Fruit fly (Drosophila melanogaster): Measurements from ENCODE around the gene alpha4GT1.
A peak's percentile ranks its signal among the peaks of the same experiment; 100 is the strongest.

The alpha4GT1 gene

dm6 chr2L:3029012-3029411 is 6.1 kb upstream of the alpha4GT1 start, which contains the start of the genes Sf3b2 and CG17219 (continued):
- TF ChIP-seq CG10321 (GFP tag; IDR thresholded peaks at IDR 0.05) (no peak), hbn (GFP tag; IDR thresholded peaks at IDR 0.05; ENCODE audit: partially characterized antibody) (peak; percentile 58), CG9609 (GFP tag; optimal IDR thresholded peaks at IDR 0.05) (no peak), CG15514 (GFP tag; optimal IDR thresholded peaks at IDR 0.05) (peak; percentile 1), Doc2 (GFP tag; IDR thresholded peaks at IDR 0.05) (no peak), CG7839 (tag; optimal IDR thresholded peaks at IDR 0.05) (no peak), CG30020 (tag; optimal IDR thresholded peaks at IDR 0.05) (peak; percentile 55), Scr (GFP tag; IDR thresholded peaks at IDR 0.05; ENCODE audit: partially characterized antibody) (peak; percentile 76), CG3407 (GFP tag; optimal IDR thresholded peaks at IDR 0.05) (no peak), Side (GFP tag; optimal IDR thresholded peaks at IDR 0.05) (peak; percentile 18), gce (GFP tag; IDR thresholded peaks at IDR 0.05) (no peak), CG1647 (GFP tag; optimal IDR thresholded peaks at IDR 0.05) (no peak), Spps (tag; optimal IDR thresholded peaks at IDR 0.05) (no peak), Deaf1 (tag; optimal IDR thresholded peaks at IDR 0.05) (no peak), Hsf (GFP tag; optimal IDR thresholded peaks at IDR 0.05) (no peak), sd (tag; optimal IDR thresholded peaks at IDR 0.05) (no peak), Bgb (GFP tag; IDR thresholded peaks at IDR 0.05; ENCODE audit: partially characterized antibody) (peak; percentile 72), CG14860 (GFP tag; IDR thresholded peaks at IDR 0.05; ENCODE audit: partially characterized antibody) (0 out of 3 replicates have a peak, but pooled peaks have one; percentile 50), crp (GFP tag; optimal IDR thresholded peaks at IDR 0.05) (peak; percentile 26 to 85), nerfin-2 (GFP tag; IDR thresholded peaks at IDR 0.05; ENCODE audit: partially characterized antibody) (0 out of 2 replicates have a peak, but pooled peaks have one; percentile 39), jumu (GFP tag; optimal IDR thresholded peaks at IDR 0.05) (no peak), Poxn (GFP tag; IDR thresholded peaks at IDR 0.05) (no peak), pita (GFP tag; optimal IDR thresholded peaks at IDR 0.05) (no peak), slbo (GFP tag; IDR thresholded peaks at IDR 0.05) (no peak), zf30C (GFP tag; optimal IDR thresholded peaks at IDR 0.05) (no peak), fd96Cb (tag; optimal IDR thresholded peaks at IDR 0.05) (no peak), Med (GFP tag) (peak; percentile 90), HHEX (GFP tag; optimal IDR thresholded peaks at IDR 0.05) (no peak), CHES-1-like (GFP tag; optimal IDR thresholded peaks at IDR 0.05) (peak; percentile 23), ash1 (GFP tag; optimal IDR thresholded peaks at IDR 0.05) (no peak), CG4404 (GFP tag; IDR thresholded peaks at IDR 0.05) (no peak), ATbp (GFP tag; optimal IDR thresholded peaks at IDR 0.05) (no peak), sim (GFP tag; IDR thresholded peaks at IDR 0.05) (no peak), CG10979 (tag; optimal IDR thresholded peaks at IDR 0.05) (no peak), dysf (GFP tag; IDR thresholded peaks at IDR 0.05) (no peak), Hmx (GFP tag; optimal IDR thresholded peaks at IDR 0.05) (no peak), Kr (GFP tag; optimal IDR thresholded peaks at IDR 0.05) (no peak), CG14710 (tag; optimal IDR thresholded peaks at IDR 0.05) (peak; percentile 45), CG13123 (GFP tag; optimal IDR thresholded peaks at IDR 0.05) (no peak), dm (GFP tag; optimal IDR thresholded peaks at IDR 0.05) (peak; percentile 91), tx (GFP tag; optimal IDR thresholded peaks at IDR 0.05) (no peak), Pdp1 (GFP tag; optimal IDR thresholded peaks at IDR 0.05) (no peak), CG1603 (tag; optimal IDR thresholded peaks at IDR 0.05) (peak; percentile 69), vvl (GFP tag; IDR thresholded peaks at IDR 0.05) (peak; percentile 52), CG14441 (GFP tag; IDR thresholded peaks at IDR 0.05) (no peak), trem (tag; optimal IDR thresholded peaks at IDR 0.05) (peak; percentile 96), esg (GFP tag; conservative IDR thresholded peaks at IDR 0.05) (no peak), CG9215 (GFP tag; IDR thresholded peaks at IDR 0.05) (no peak), corto (GFP tag; optimal IDR thresholded peaks at IDR 0.05) (no peak), Ets97D (GFP tag; optimal IDR thresholded peaks at IDR 0.05) (peak; percentile 9), CG17568 (GFP tag; optimal IDR thresholded peaks at IDR 0.05) (no peak)

Data from whole organism, embryonic.